Worm (Caenorhabditis elegans): ENCODE measurements around the gene ubc-22.

DNA sequence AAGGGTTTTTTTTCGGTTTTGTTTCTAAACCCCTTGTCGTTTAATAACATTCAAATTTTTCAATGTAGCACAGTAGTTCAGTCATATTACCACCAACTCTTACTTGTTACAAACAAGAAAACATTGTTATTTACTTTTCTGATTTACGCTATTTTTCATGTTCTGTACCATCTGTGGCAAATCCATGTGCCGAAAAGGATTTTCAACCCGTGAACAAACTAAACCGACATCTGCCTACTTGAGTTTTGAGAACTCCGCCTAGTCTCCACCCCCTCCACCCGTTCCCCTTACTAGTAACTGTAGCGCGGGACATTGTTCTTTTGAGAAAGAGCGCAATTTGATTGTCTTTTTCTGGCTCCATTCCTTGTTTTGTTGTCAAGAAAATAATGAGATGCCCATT lies 36.1 kb upstream of the ubc-22 start, which contains the start of gene ensh-1:
- TF ChIP-seq tbx-37 (GFP tag; conservative IDR thresholded peaks at IDR 0.05) (no peak), ama-1 (optimal IDR thresholded peaks at IDR 0.05) (no peak), hmbx-1 (tag; optimal IDR thresholded peaks at IDR 0.05) (no peak), B0310.2 (tag; optimal IDR thresholded peaks at IDR 0.05) (no peak), aly-1 (tag; optimal IDR thresholded peaks at IDR 0.05) (no peak), tbx-11 (GFP tag; IDR thresholded peaks at IDR 0.05) (no peak), sea-1 (GFP tag; conservative IDR thresholded peaks at IDR 0.05) (no peak), flt-1 (GFP tag; IDR thresholded peaks at IDR 0.05) (no peak), F13C5.2 (tag; optimal IDR thresholded peaks at IDR 0.05) (no peak), ets-7 (tag; optimal IDR thresholded peaks at IDR 0.05) (no peak)
